Fruit fly (Drosophila melanogaster) whole organism, prepupa: ENCODE results near the gene Taf4.
A peak's percentile ranks its signal among the peaks of the same experiment; 100 is the strongest.

Source experiments
- Blimp-1 ChIP-seq: fragments of 200-800 bp; sonication (Bioruptor generic); optimal IDR thresholded peaks from 3 replicates; lab custom pipeline; 2017; ENCODE audit warnings: missing biosample characterization, missing genetic modification characterization, mild to moderate bottlenecking, moderate library complexity, missing genetic modification reagents
- CG10631 ChIP-seq: fragments of 200-800 bp; sonication (Bioruptor generic); optimal IDR thresholded peaks from 2 replicates; lab custom pipeline; 2016; ENCODE audit warnings: missing biosample characterization, missing genetic modification characterization
- CG11294 ChIP-seq: fragments of 200-800 bp; sonication (Bioruptor generic); IDR thresholded peaks from 2 replicates; pipeline ENCODE4 v1.3.6; 2022; ENCODE audit warnings: missing biosample characterization, missing genetic modification characterization
- CG1621 ChIP-seq: fragments of 200-800 bp; sonication (Bioruptor generic); optimal IDR thresholded peaks from 3 replicates; lab custom pipeline; 2018; ENCODE audit warnings: missing biosample characterization, mild to moderate bottlenecking, missing genetic modification characterization
- CG16779 ChIP-seq: fragments of 200-800 bp; sonication (Bioruptor generic); optimal IDR thresholded peaks from 3 replicates; lab custom pipeline; 2017; ENCODE audit warnings: missing biosample characterization, mild to moderate bottlenecking, missing genetic modification characterization
- CG34406 ChIP-seq: fragments of 200-800 bp; sonication (Bioruptor generic); optimal IDR thresholded peaks from 3 replicates; lab custom pipeline; 2016; ENCODE audit warnings: missing biosample characterization, missing genetic modification characterization
- CG3919 ChIP-seq: fragments of 200-800 bp; sonication (Bioruptor generic); optimal IDR thresholded peaks from 3 replicates; lab custom pipeline; 2016; ENCODE audit warnings: missing biosample characterization, missing genetic modification characterization
- CG4318 ChIP-seq: fragments of 200-800 bp; sonication (Bioruptor generic); optimal IDR thresholded peaks from 3 replicates; lab custom pipeline; 2017; ENCODE audit warnings: missing biosample characterization, mild to moderate bottlenecking, missing genetic modification characterization
- CG6163 ChIP-seq: fragments of 200-800 bp; sonication (Bioruptor generic); IDR thresholded peaks from 3 replicates; pipeline ENCODE4 v1.3.6; 2022; ENCODE audit warnings: missing biosample characterization, missing genetic modification characterization
- CG6792 ChIP-seq: fragments of 200-800 bp; sonication (Bioruptor generic); optimal IDR thresholded peaks from 3 replicates; lab custom pipeline; 2016; ENCODE audit warnings: missing biosample characterization, missing genetic modification characterization
- CG6808 ChIP-seq: fragments of 200-800 bp; sonication (Bioruptor generic); optimal IDR thresholded peaks from 3 replicates; lab custom pipeline; 2017; ENCODE audit warnings: missing biosample characterization, missing genetic modification characterization, mild to moderate bottlenecking, moderate library complexity, missing genetic modification reagents
- CG6854 ChIP-seq: fragments of 200-800 bp; sonication (Bioruptor generic); optimal IDR thresholded peaks from 2 replicates; lab custom pipeline; 2017; ENCODE audit warnings: missing biosample characterization, mild to moderate bottlenecking, missing genetic modification characterization
- CG7368 ChIP-seq: fragments of 200-800 bp; sonication (Bioruptor generic); optimal IDR thresholded peaks from 3 replicates; lab custom pipeline; 2016; ENCODE audit warnings: missing biosample characterization, missing genetic modification characterization
- CG8119 ChIP-seq: fragments of 200-800 bp; sonication (Bioruptor generic); IDR thresholded peaks from 3 replicates; pipeline ENCODE4 v1.3.6; 2022; ENCODE audit warnings: missing biosample characterization, missing genetic modification characterization
- CG8319 ChIP-seq: fragments of 200-800 bp; sonication (Bioruptor generic); optimal IDR thresholded peaks from 3 replicates; lab custom pipeline; 2016; ENCODE audit warnings: missing biosample characterization, missing genetic modification characterization
- CG8632 ChIP-seq: fragments of 200-800 bp; sonication (Bioruptor generic); optimal IDR thresholded peaks from 3 replicates; lab custom pipeline; 2016; ENCODE audit warnings: missing biosample characterization, missing genetic modification characterization
- CG9139 ChIP-seq: fragments of 200-800 bp; sonication (Bioruptor generic); optimal IDR thresholded peaks from 3 replicates; lab custom pipeline; 2017; ENCODE audit warnings: missing biosample characterization, mild to moderate bottlenecking, missing genetic modification characterization
- Eip75B ChIP-seq: fragments of 200-800 bp; sonication (Bioruptor generic); optimal IDR thresholded peaks from 3 replicates; lab custom pipeline; 2016; ENCODE audit warnings: missing biosample characterization, missing genetic modification characterization
- Eip78C ChIP-seq: fragments of 200-800 bp; sonication (Bioruptor generic); peaks from one replicate; lab custom pipeline; 2016; ENCODE audit warnings: missing biosample characterization, missing genetic modification characterization
- Eip93F ChIP-seq: fragments of 200-800 bp; sonication (Bioruptor generic); optimal IDR thresholded peaks from 2 replicates; lab custom pipeline; 2016; ENCODE audit warnings: missing biosample characterization, mild to moderate bottlenecking, missing genetic modification characterization
- Ets21C ChIP-seq: fragments of 200-800 bp; sonication (Bioruptor generic); optimal IDR thresholded peaks from 3 replicates; lab custom pipeline; 2016; ENCODE audit warnings: missing biosample characterization, missing genetic modification characterization
- Ets96B ChIP-seq: fragments of 200-800 bp; optimal IDR thresholded peaks from 2 replicates; lab custom pipeline; 2019; ENCODE audit warnings: missing biosample characterization, mild to moderate bottlenecking, missing genetic modification characterization, moderate library complexity
- Hr38 ChIP-seq: sonication (Bioruptor generic); optimal IDR thresholded peaks from 2 replicates; lab custom pipeline; 2016; ENCODE audit warnings: missing biosample characterization, missing genetic modification characterization
- Hr4 ChIP-seq: fragments of 200-800 bp; sonication (Bioruptor generic); optimal IDR thresholded peaks from 3 replicates; lab custom pipeline; 2016; ENCODE audit warnings: missing biosample characterization, missing genetic modification characterization
- Lpt ChIP-seq: fragments of 200-800 bp; sonication (Bioruptor generic); optimal IDR thresholded peaks from 3 replicates; lab custom pipeline; 2016; ENCODE audit warnings: missing biosample characterization, missing genetic modification characterization
- Met ChIP-seq: fragments of 200-800 bp; sonication (Bioruptor generic); optimal IDR thresholded peaks from 3 replicates; lab custom pipeline; 2016; ENCODE audit warnings: missing biosample characterization, missing genetic modification characterization
- Smox ChIP-seq: fragments of 200-800 bp; sonication (Bioruptor generic); optimal IDR thresholded peaks from 3 replicates; lab custom pipeline; 2016; ENCODE audit warnings: missing biosample characterization, missing genetic modification characterization
- Sox102F ChIP-seq: fragments of 200-800 bp; sonication (Bioruptor generic); optimal IDR thresholded peaks from 2 replicates; lab custom pipeline; 2016; ENCODE audit warnings: missing biosample characterization, mild to moderate bottlenecking, missing genetic modification characterization
- Sox14 ChIP-seq: fragments of 200-800 bp; sonication (Bioruptor generic); optimal IDR thresholded peaks from 3 replicates; lab custom pipeline; 2016; ENCODE audit warnings: missing biosample characterization, missing genetic modification characterization
- Sox15 ChIP-seq: fragments of 200-800 bp; sonication (Bioruptor generic); optimal IDR thresholded peaks from 3 replicates; lab custom pipeline; 2016; ENCODE audit warnings: missing biosample characterization, missing genetic modification characterization
- achi ChIP-seq: fragments of 200-800 bp; sonication (Bioruptor generic); optimal IDR thresholded peaks from 3 replicates; lab custom pipeline; 2016; ENCODE audit warnings: missing biosample characterization, missing genetic modification characterization
- acj6 ChIP-seq: fragments of 200-800 bp; sonication (Bioruptor generic); optimal IDR thresholded peaks from 3 replicates; lab custom pipeline; 2016; ENCODE audit warnings: missing biosample characterization, missing genetic modification characterization
- dac ChIP-seq: fragments of 200-800 bp; sonication (Bioruptor generic); optimal IDR thresholded peaks from 2 replicates; lab custom pipeline; 2017; ENCODE audit warnings: missing biosample characterization, mild to moderate bottlenecking, missing genetic modification characterization
- dsx ChIP-seq: fragments of 200-800 bp; optimal IDR thresholded peaks from 3 replicates; lab custom pipeline; 2019; ENCODE audit warnings: missing biosample characterization, mild to moderate bottlenecking, missing genetic modification characterization, moderate library complexity; ENCODE audit not compliant: poor library complexity, severe bottlenecking
- eg ChIP-seq: fragments of 200-800 bp; sonication (Bioruptor generic); IDR thresholded peaks from 3 replicates; pipeline ENCODE4 v1.3.6; 2022; ENCODE audit warnings: missing biosample characterization, missing genetic modification characterization
- esn ChIP-seq: fragments of 200-800 bp; sonication (Bioruptor generic); optimal IDR thresholded peaks from 2 replicates; lab custom pipeline; 2016; ENCODE audit warnings: missing biosample characterization, mild to moderate bottlenecking, missing genetic modification characterization, moderate library complexity
- fd59A ChIP-seq: fragments of 200-800 bp; sonication (Bioruptor generic); optimal IDR thresholded peaks from 2 replicates; lab custom pipeline; 2017; ENCODE audit warnings: missing biosample characterization, mild to moderate bottlenecking, missing genetic modification characterization, missing genetic modification reagents
- fd85E ChIP-seq: fragments of 200-800 bp; sonication (Bioruptor generic); optimal IDR thresholded peaks from 3 replicates; lab custom pipeline; 2016; ENCODE audit warnings: missing biosample characterization, missing genetic modification characterization
- fkh ChIP-seq: fragments of 200-800 bp; sonication (Bioruptor generic); optimal IDR thresholded peaks from 3 replicates; lab custom pipeline; 2017; ENCODE audit warnings: missing biosample characterization, mild to moderate bottlenecking, missing genetic modification characterization, moderate library complexity
- pdm3 ChIP-seq: fragments of 200-800 bp; sonication (Bioruptor generic); optimal IDR thresholded peaks from 3 replicates; lab custom pipeline; 2016; ENCODE audit warnings: missing biosample characterization, missing genetic modification characterization
- salr ChIP-seq, 2 experiments: fragments of 200-800 bp; sonication (Bioruptor generic); optimal IDR thresholded peaks; 3 replicates each; lab custom pipeline; 2016 to 2018; ENCODE audit warnings: missing biosample characterization in 2 of 2, missing genetic modification characterization in 2 of 2, mild to moderate bottlenecking in 1 of 2
- spab ChIP-seq: fragments of 200-800 bp; sonication (Bioruptor generic); optimal IDR thresholded peaks from 2 replicates; lab custom pipeline; 2017; ENCODE audit warnings: missing biosample characterization, mild to moderate bottlenecking, missing genetic modification characterization, missing genetic modification reagents
- ss ChIP-seq, 2 experiments: fragments of 200-800 bp; sonication (Bioruptor generic); optimal IDR thresholded peaks; 2 replicates in 1 of 2; 3 replicates in 1 of 2; lab custom pipeline; 2017 to 2018; ENCODE audit warnings: mild to moderate bottlenecking in 2 of 2, missing biosample characterization in 2 of 2, missing genetic modification characterization in 2 of 2, moderate library complexity in 1 of 2
- svp ChIP-seq: fragments of 200-800 bp; sonication (Bioruptor generic); peaks from one replicate; lab custom pipeline; 2016; ENCODE audit warnings: missing biosample characterization, missing genetic modification characterization
- topi ChIP-seq: fragments of 200-800 bp; sonication (Bioruptor generic); optimal IDR thresholded peaks from 3 replicates; lab custom pipeline; 2016; ENCODE audit warnings: missing biosample characterization, missing genetic modification characterization
- vri ChIP-seq: fragments of 200-800 bp; sonication (Bioruptor generic); optimal IDR thresholded peaks from 3 replicates; lab custom pipeline; 2016; ENCODE audit warnings: missing biosample characterization, mild to moderate bottlenecking, missing genetic modification characterization

The Taf4 gene

dm6 chr3L:16149418-16150160 is 36.6 kb downstream of the Taf4 start (continued):
- TF ChIP-seq CG11294 (GFP tag; lab: Robert Waterston, UW): peak; percentile 5; the same call in 1 of the 2 replicates
- TF ChIP-seq svp (GFP tag; lab: Kevin White, UChicago): peak; percentile 80
- no peak for TF ChIP-seq Blimp-1
- TF ChIP-seq ss (GFP tag; optimal IDR thresholded peaks at IDR 0.05; lab: Kevin White, UChicago): peak; percentile 1 to 15
- no peak for TF ChIP-seq dsx (GFP tag; lab: Kevin White, UChicago)
- peak in 1 of 2 experiments; percentile 16 for TF ChIP-seq salr (GFP tag; optimal IDR thresholded peaks at IDR 0.05; lab: Kevin White, UChicago)
- TF ChIP-seq CG6163 (GFP tag; lab: Robert Waterston, UW): no peak
- TF ChIP-seq topi (GFP tag; lab: Kevin White, UChicago): no peak
- peak; percentile 24 for TF ChIP-seq CG34406 (GFP tag; lab: Kevin White, UChicago)
- no peak for TF ChIP-seq Hr38
- TF ChIP-seq Smox (GFP tag; lab: Kevin White, UChicago): no peak
- peak; percentile 1 for TF ChIP-seq CG4318 (GFP tag; lab: Kevin White, UChicago)
- peak; percentile 45 for TF ChIP-seq Hr4 (GFP tag; lab: Kevin White, UChicago)
- no peak for TF ChIP-seq fd85E (GFP tag; lab: Kevin White, UChicago)
- TF ChIP-seq eg (GFP tag; lab: Robert Waterston, UW): 0 out of 3 replicates have a peak, but pooled peaks have one; percentile 39
- no peak for TF ChIP-seq CG9139 (GFP tag; lab: Kevin White, UChicago)
- peak; percentile 30 for TF ChIP-seq fd59A (GFP tag; lab: Kevin White, UChicago)
- TF ChIP-seq CG8632 (GFP tag; lab: Kevin White, UChicago): no peak
- TF ChIP-seq, all 60 proteins: peak for 37

dm6 chr3L:16150161-16150538 is 37.1 kb downstream of the Taf4 start:
- TF ChIP-seq CG6808 (GFP tag; lab: Kevin White, UChicago) (no peak), CG11294 (GFP tag; lab: Robert Waterston, UW) (0 out of 2 replicates have a peak, but pooled peaks have one; percentile 5), Sox102F (GFP tag; lab: Kevin White, UChicago) (no peak), Eip78C (GFP tag; lab: Kevin White, UChicago) (peak; percentile 15), vri (GFP tag; lab: Kevin White, UChicago) (peak; percentile 57), Sox14 (GFP tag; lab: Kevin White, UChicago) (no peak), CG3919 (GFP tag; lab: Kevin White, UChicago) (no peak), CG8632 (GFP tag; lab: Kevin White, UChicago) (no peak), Eip93F (no peak), Eip75B (GFP tag; lab: Kevin White, UChicago) (no peak), Blimp-1 (no peak), Ets96B (tag; lab: Kevin White, UChicago) (no peak), dac (GFP tag; lab: Kevin White, UChicago) (no peak), CG34406 (GFP tag; lab: Kevin White, UChicago) (no peak), Ets21C (GFP tag; lab: Kevin White, UChicago) (no peak), salr (GFP tag; optimal IDR thresholded peaks at IDR 0.05; lab: Kevin White, UChicago) (no peak), CG6163 (GFP tag; lab: Robert Waterston, UW) (0 out of 3 replicates have a peak, but pooled peaks have one; percentile 33), Met (GFP tag; lab: Kevin White, UChicago) (no peak), CG16779 (tag; lab: Kevin White, UChicago) (no peak), esn (GFP tag; lab: Kevin White, UChicago) (no peak), CG6854 (no peak), topi (GFP tag; lab: Kevin White, UChicago) (no peak), Lpt (no peak), fd85E (GFP tag; lab: Kevin White, UChicago) (no peak), CG10631 (no peak), CG8319 (GFP tag; lab: Kevin White, UChicago) (no peak), Sox15 (no peak), Smox (GFP tag; lab: Kevin White, UChicago) (no peak), CG1621 (no peak), achi (GFP tag; lab: Kevin White, UChicago) (no peak), CG8119 (GFP tag; lab: Robert Waterston, UW) (no peak), fkh (GFP tag; lab: Kevin White, UChicago) (peak; percentile 59), pdm3 (GFP tag; lab: Kevin White, UChicago) (no peak), CG6792 (GFP tag; lab: Kevin White, UChicago) (no peak), svp (GFP tag; lab: Kevin White, UChicago) (no peak), Hr38 (no peak), acj6 (no peak), CG4318 (GFP tag; lab: Kevin White, UChicago) (no peak), spab (GFP tag; lab: Kevin White, UChicago) (no peak), CG7368 (GFP tag; lab: Kevin White, UChicago) (no peak)
- TF ChIP-seq, all 60 proteins: peak for 5
